Worm (Caenorhabditis elegans) whole organism, L3 larva: ENCODE data around the gene C36C5.15.

ENCODE experiments used
- ZK546.5 ChIP-seq: sonication (generic microtip); optimal IDR thresholded peaks from 2 replicates; lab custom pipeline; 2017; ENCODE audit warnings: missing biosample characterization, missing genetic modification characterization
- egl-27 ChIP-seq: sonication (generic microtip); optimal IDR thresholded peaks from 4 replicates; lab custom pipeline; 2017; ENCODE audit warnings: missing biosample characterization, missing genetic modification reagents, missing genetic modification characterization
- elt-1 ChIP-seq: fragments of 150-350 bp; optimal IDR thresholded peaks from 2 replicates; lab custom pipeline; 2014; ENCODE audit warnings: missing biosample characterization, missing genetic modification characterization
- elt-2 ChIP-seq: sonication (generic microtip); optimal IDR thresholded peaks from 2 replicates; lab custom pipeline; 2016; ENCODE audit warnings: missing genetic modification reagents, mild to moderate bottlenecking, missing genetic modification characterization, missing compliant biosample characterization
- lin-15B ChIP-seq: fragments of 150-350 bp; optimal IDR thresholded peaks from 2 replicates; lab custom pipeline; 2014; ENCODE audit warnings: missing biosample characterization, missing genetic modification characterization
- lin-39 ChIP-seq: fragments of 150-350 bp; optimal IDR thresholded peaks from 2 replicates; lab custom pipeline; 2018; ENCODE audit warnings: missing biosample characterization, missing genetic modification reagents, missing genetic modification characterization
- mml-1 ChIP-seq: fragments of 150-350 bp; sonication (generic microtip); optimal IDR thresholded peaks from 3 replicates; lab custom pipeline; 2014; ENCODE audit warnings: missing biosample characterization, missing genetic modification characterization
- nhr-25 ChIP-seq: sonication (generic microtip); optimal IDR thresholded peaks from 2 replicates; lab custom pipeline; 2017; ENCODE audit warnings: missing biosample characterization, missing genetic modification characterization
- nhr-67 ChIP-seq: fragments of 150-350 bp; optimal IDR thresholded peaks from 2 replicates; lab custom pipeline; 2014; ENCODE audit warnings: missing biosample characterization, missing genetic modification characterization
- pqm-1 ChIP-seq: fragments of 150-350 bp; optimal IDR thresholded peaks from 2 replicates; lab custom pipeline; 2017; ENCODE audit warnings: missing biosample characterization, missing genetic modification characterization, inconsistent platforms
- unc-62 ChIP-seq: fragments of 150-350 bp; sonication (generic microtip); optimal IDR thresholded peaks from 4 replicates; lab custom pipeline; 2014; ENCODE audit warnings: missing biosample characterization, missing genetic modification reagents, missing genetic modification characterization

The C36C5.15 gene

ce11 chrV:3121743-3122142 is 46.8 kb downstream of the C36C5.15 start, which contains the start of gene srt-56:
TSS of gene srt-56 (minus strand) at chrV:3121843.
- no peak for TF ChIP-seq mml-1
- TF ChIP-seq ZK546.5 (tag; lab: Kevin White, UChicago): no peak
- no peak for TF ChIP-seq pqm-1 (tag; lab: Kevin White, UChicago)
- no peak for TF ChIP-seq elt-1 (tag; lab: Kevin White, UChicago)
- TF ChIP-seq nhr-67 (tag; lab: Kevin White, UChicago): no peak
- TF ChIP-seq nhr-25: no peak
- no peak for TF ChIP-seq egl-27

ce11 chrV:3119185-3119584 is 49.4 kb downstream of the C36C5.15 start:
- TF ChIP-seq lin-39 (tag; lab: Kevin White, UChicago) (no peak), pqm-1 (tag; lab: Kevin White, UChicago) (peak; percentile 19), elt-2 (tag; lab: Kevin White, UChicago) (peak; percentile 47)

- TF ChIP-seq pqm-1 (tag; lab: Kevin White, UChicago) (peak; percentile 42), elt-2 (tag; lab: Kevin White, UChicago) (peak; percentile 55), unc-62 (no peak), lin-15B (no peak)
Observed at ce11 chrV:3118167-3118566, 50.4 kb downstream of the C36C5.15 start, which contains the start of gene clec-210. TSS of gene clec-210 (plus strand) at chrV:3118377.
